Worm (Caenorhabditis elegans): Measurements from ENCODE around the gene mig-21.

The mig-21 gene

ce11 chrIII:5843662-5844061 lies 34.5 kb downstream of the mig-21 start (continued):
- peak; percentile 17 for TF ChIP-seq ceh-18 (tag; optimal IDR thresholded peaks at IDR 0.05)
- TF ChIP-seq che-1 (tag; optimal IDR thresholded peaks at IDR 0.05): no peak
- TF ChIP-seq mec-3 (tag; optimal IDR thresholded peaks at IDR 0.05; ENCODE audit: borderline replicate concordance): no peak
- TF ChIP-seq ceh-24 (tag; optimal IDR thresholded peaks at IDR 0.05): no peak

ce11 chrIII:5842920-5843319 lies 35.3 kb downstream of the mig-21 start:
- TF ChIP-seq eyg-1 (tag; optimal IDR thresholded peaks at IDR 0.05) (no peak), pros-1 (tag; optimal IDR thresholded peaks at IDR 0.05) (no peak), ceh-45 (GFP tag; IDR thresholded peaks at IDR 0.05) (0 out of 2 replicates have a peak, but pooled peaks have one; percentile 39), pag-3 (tag; optimal IDR thresholded peaks at IDR 0.05; ENCODE audit: borderline replicate concordance) (no peak), ceh-24 (tag; optimal IDR thresholded peaks at IDR 0.05) (no peak), ceh-9 (tag; optimal IDR thresholded peaks at IDR 0.05) (no peak), hlh-6 (tag; optimal IDR thresholded peaks at IDR 0.05) (no peak), fkh-10 (GFP tag; optimal IDR thresholded peaks at IDR 0.05) (no peak), K09A11.1 (tag; optimal IDR thresholded peaks at IDR 0.05; ENCODE audit: insufficient read depth) (no peak), rnt-1 (tag; optimal IDR thresholded peaks at IDR 0.05) (no peak), nfya-1 (tag; optimal IDR thresholded peaks at IDR 0.05) (no peak), ahr-1 (tag; optimal IDR thresholded peaks at IDR 0.05) (no peak), ztf-16 (tag; optimal IDR thresholded peaks at IDR 0.05) (no peak), lin-11 (tag; optimal IDR thresholded peaks at IDR 0.05) (no peak), ttx-3 (tag; optimal IDR thresholded peaks at IDR 0.05) (no peak), pqm-1 (tag; optimal IDR thresholded peaks at IDR 0.05) (no peak), elt-2 (tag; optimal IDR thresholded peaks at IDR 0.05) (no peak), ceh-22 (tag; optimal IDR thresholded peaks at IDR 0.05) (no peak), madf-2 (tag; optimal IDR thresholded peaks at IDR 0.05) (no peak), ceh-31 (tag; optimal IDR thresholded peaks at IDR 0.05) (peak; percentile 27), ceh-6 (GFP tag; optimal IDR thresholded peaks at IDR 0.05) (no peak), ceh-48 (tag; optimal IDR thresholded peaks at IDR 0.05) (no peak), ets-4 (tag; optimal IDR thresholded peaks at IDR 0.05) (peak; percentile 53), ceh-14 (tag; optimal IDR thresholded peaks at IDR 0.05) (no peak), hlh-13 (GFP tag; optimal IDR thresholded peaks at IDR 0.05) (no peak)

- TF ChIP-seq hlh-30 (tag; optimal IDR thresholded peaks at IDR 0.05; ENCODE audit: insufficient read depth) (peak; percentile 51), sox-4 (tag; optimal IDR thresholded peaks at IDR 0.05) (no peak), ttx-3 (tag; optimal IDR thresholded peaks at IDR 0.05) (no peak)
Observed at ce11 chrIII:5841676-5842075, 36.5 kb downstream of the mig-21 start.

- no peak for TF ChIP-seq unc-42 (tag; optimal IDR thresholded peaks at IDR 0.05)
- TF ChIP-seq ref-2 (tag; optimal IDR thresholded peaks at IDR 0.05): no peak
- no peak for TF ChIP-seq odd-2 (tag; optimal IDR thresholded peaks at IDR 0.05)
- no peak for TF ChIP-seq mec-3 (tag; optimal IDR thresholded peaks at IDR 0.05; ENCODE audit: borderline replicate concordance)
- TF ChIP-seq dmd-4 (tag; optimal IDR thresholded peaks at IDR 0.05; ENCODE audit: borderline replicate concordance): no peak
Observed at ce11 chrIII:5840815-5841573, 37.2 kb downstream of the mig-21 start.

ce11 chrIII:5840277-5840676 lies 37.9 kb downstream of the mig-21 start:
- TF ChIP-seq nhr-232 (tag; optimal IDR thresholded peaks at IDR 0.05) (no peak), lim-6 (tag; optimal IDR thresholded peaks at IDR 0.05) (no peak), gmeb-2 (tag; optimal IDR thresholded peaks at IDR 0.05) (no peak), sox-4 (tag; optimal IDR thresholded peaks at IDR 0.05) (no peak), pax-1 (tag; optimal IDR thresholded peaks at IDR 0.05) (no peak), nfya-1 (tag; optimal IDR thresholded peaks at IDR 0.05) (no peak), rnt-1 (tag; optimal IDR thresholded peaks at IDR 0.05) (no peak), sdc-2 (tag; optimal IDR thresholded peaks at IDR 0.05) (peak; percentile 0), T23F11.4 (GFP tag; optimal IDR thresholded peaks at IDR 0.05) (no peak)
